3 worm cellular contexts compared by ENCODE assay signal in genomic region chrIV:5662886-5663285, ce11.
TF ChIP-seq lines count a peak whose summit lies in the region.

No protein-coding gene starts in this region.

TF ChIP-seq in whole organism, L1 larva, 84 proteins besides CTCF, POLR2A, EP300 and RAD21:
- TF ChIP-seq lin-39 (tag; optimal IDR thresholded peaks at IDR 0.05; lab: Kevin White, UChicago) (no peak), sox-4 (tag; optimal IDR thresholded peaks at IDR 0.05; lab: Kevin White, UChicago) (no peak), zip-4 (GFP tag; optimal IDR thresholded peaks at IDR 0.05; lab: Kevin White, UChicago) (no peak), ets-5 (GFP tag; IDR thresholded peaks at IDR 0.05; lab: Robert Waterston, UW) (no peak), snpc-4 (tag; optimal IDR thresholded peaks at IDR 0.05; lab: Kevin White, UChicago) (no peak), nhr-85 (tag; lab: Kevin White, UChicago) (peak; percentile 13), nhr-11 (tag; optimal IDR thresholded peaks at IDR 0.05; lab: Kevin White, UChicago) (no peak), mef-2 (tag; optimal IDR thresholded peaks at IDR 0.05; lab: Kevin White, UChicago) (no peak)

TF ChIP-seq in whole organism, L4 larva, 104 proteins besides CTCF, POLR2A, EP300 and RAD21:
- TF ChIP-seq zfp-3 (GFP tag; conservative IDR thresholded peaks at IDR 0.05; lab: Robert Waterston, UW): no peak
- TF ChIP-seq ceh-62 (tag; optimal IDR thresholded peaks at IDR 0.05; lab: Kevin White, UChicago): no peak
- no peak for TF ChIP-seq daf-19 (GFP tag; conservative IDR thresholded peaks at IDR 0.05; lab: Robert Waterston, UW)
- no peak for TF ChIP-seq F44E2.7 (GFP tag; IDR thresholded peaks at IDR 0.05; lab: Robert Waterston, UW)
- TF ChIP-seq mxl-3 (GFP tag; optimal IDR thresholded peaks at IDR 0.05; lab: Kevin White, UChicago): no peak
- TF ChIP-seq pqm-1 (tag; optimal IDR thresholded peaks at IDR 0.05; lab: Kevin White, UChicago): no peak
- TF ChIP-seq daf-16 (GFP tag; optimal IDR thresholded peaks at IDR 0.05; lab: Kevin White, UChicago): no peak
- TF ChIP-seq daf-16 (tag; optimal IDR thresholded peaks at IDR 0.05; lab: Kevin White, UChicago): peak; percentile 1
- no peak for TF ChIP-seq gei-8 (GFP tag; optimal IDR thresholded peaks at IDR 0.05; lab: Kevin White, UChicago)
- peak; percentile 94 for TF ChIP-seq aha-1 (tag; lab: Kevin White, UChicago)

TF ChIP-seq in whole organism, young adult, 124 proteins besides CTCF, POLR2A, EP300 and RAD21:
- TF ChIP-seq C06A6.2 (GFP tag; conservative IDR thresholded peaks at IDR 0.05; lab: Robert Waterston, UW) (0 out of 2 replicates have a peak, but pooled peaks have one; percentile 15), let-526 (GFP tag; IDR thresholded peaks at IDR 0.05; lab: Robert Waterston, UW) (no peak), cebp-1 (GFP tag; IDR thresholded peaks at IDR 0.05; lab: Robert Waterston, UW) (no peak), cebp-1 (tag; optimal IDR thresholded peaks at IDR 0.05; lab: Kevin White, UChicago) (no peak), bed-1 (GFP tag; IDR thresholded peaks at IDR 0.05; lab: Robert Waterston, UW) (no peak)
